Fruit fly (Drosophila melanogaster) whole organism, embryonic: ENCODE results near the gene Arp3.

Experiments
- Adf1 ChIP-seq: fragments of 200-800 bp; sonication (Bioruptor generic); IDR thresholded peaks from 2 replicates; pipeline ENCODE4 v1.3.6; 2022; ENCODE audit warnings: missing biosample characterization, missing genetic modification characterization
- Aef1 ChIP-seq: fragments of 200-800 bp; sonication (Bioruptor generic); IDR thresholded peaks from 3 replicates; pipeline ENCODE4 v1.3.6; 2022; ENCODE audit warnings: missing biosample characterization, missing genetic modification characterization
- Asciz ChIP-seq: fragments of 200-800 bp; sonication (Bioruptor generic); optimal IDR thresholded peaks from 2 replicates; lab custom pipeline; 2017; ENCODE audit warnings: missing biosample characterization, mild to moderate bottlenecking, missing genetic modification characterization, missing genetic modification reagents
- BtbVII ChIP-seq: fragments of 200-800 bp; sonication (Bioruptor generic); optimal IDR thresholded peaks from 3 replicates; lab custom pipeline; 2017; ENCODE audit warnings: missing biosample characterization, mild to moderate bottlenecking, missing genetic modification characterization
- CG10147 ChIP-seq: fragments of 200-800 bp; sonication (Bioruptor generic); optimal IDR thresholded peaks from 2 replicates; lab custom pipeline; 2019; ENCODE audit warnings: missing biosample characterization, mild to moderate bottlenecking, missing genetic modification characterization, moderate library complexity
- CG10267 ChIP-seq: fragments of 200-800 bp; sonication (Bioruptor generic); optimal IDR thresholded peaks from 2 replicates; lab custom pipeline; 2018; ENCODE audit warnings: missing biosample characterization, mild to moderate bottlenecking, missing genetic modification characterization, moderate library complexity
- CG11085 ChIP-seq: fragments of 200-800 bp; sonication (Bioruptor generic); IDR thresholded peaks from 2 replicates; pipeline ENCODE4 v1.3.6; 2022; ENCODE audit warnings: missing biosample characterization, missing genetic modification characterization
- CG12071 ChIP-seq: fragments of 200-800 bp; sonication (Bioruptor generic); optimal IDR thresholded peaks from 3 replicates; lab custom pipeline; 2018; ENCODE audit warnings: missing biosample characterization, mild to moderate bottlenecking, missing genetic modification characterization
- CG12104 ChIP-seq: fragments of 200-800 bp; sonication (Bioruptor generic); optimal IDR thresholded peaks from 3 replicates; lab custom pipeline; 2016; ENCODE audit warnings: missing biosample characterization, missing genetic modification characterization
- CG12219 ChIP-seq: fragments of 200-800 bp; sonication (Bioruptor generic); optimal IDR thresholded peaks from 3 replicates; lab custom pipeline; 2018; ENCODE audit warnings: missing biosample characterization, mild to moderate bottlenecking, missing genetic modification characterization
- CG12744 ChIP-seq: fragments of 200-800 bp; sonication (Bioruptor generic); optimal IDR thresholded peaks from 2 replicates; lab custom pipeline; 2016; ENCODE audit warnings: missing biosample characterization, missing genetic modification characterization
- CG15269 ChIP-seq: fragments of 200-800 bp; sonication (Bioruptor generic); optimal IDR thresholded peaks from 2 replicates; lab custom pipeline; 2018; ENCODE audit warnings: missing biosample characterization, mild to moderate bottlenecking, missing genetic modification characterization, moderate library complexity
- CG17912 ChIP-seq: fragments of 200-800 bp; sonication (Bioruptor generic); optimal IDR thresholded peaks from 2 replicates; lab custom pipeline; 2018; ENCODE audit warnings: missing biosample characterization, mild to moderate bottlenecking, missing genetic modification characterization
- CG2116 ChIP-seq: fragments of 200-800 bp; sonication (Bioruptor generic); optimal IDR thresholded peaks from 3 replicates; lab custom pipeline; 2018; ENCODE audit warnings: missing biosample characterization, mild to moderate bottlenecking, missing genetic modification characterization
- CG2129 ChIP-seq: fragments of 200-800 bp; sonication (Bioruptor generic); IDR thresholded peaks from 2 replicates; pipeline ENCODE4 v1.3.6; 2022; ENCODE audit warnings: missing biosample characterization, missing genetic modification characterization; ENCODE audit not compliant: partially characterized antibody
- CG2875 ChIP-seq: fragments of 200-800 bp; sonication (Bioruptor generic); optimal IDR thresholded peaks from 2 replicates; lab custom pipeline; 2017; ENCODE audit warnings: missing biosample characterization, mild to moderate bottlenecking, missing genetic modification characterization, missing genetic modification reagents
- CG31365 ChIP-seq: fragments of 200-800 bp; sonication (Bioruptor generic); optimal IDR thresholded peaks from 2 replicates; lab custom pipeline; 2018; ENCODE audit warnings: missing biosample characterization, mild to moderate bottlenecking, missing genetic modification characterization
- CG33557 ChIP-seq: fragments of 200-800 bp; sonication (Bioruptor generic); optimal IDR thresholded peaks from 2 replicates; lab custom pipeline; 2019; ENCODE audit warnings: missing biosample characterization, mild to moderate bottlenecking, missing genetic modification characterization, moderate library complexity
- CG4328 ChIP-seq: fragments of 200-800 bp; sonication (Bioruptor generic); optimal IDR thresholded peaks from 3 replicates; lab custom pipeline; 2017; ENCODE audit warnings: missing biosample characterization, missing genetic modification reagents, missing genetic modification characterization
- CkIIα-i1 ChIP-seq: fragments of 200-800 bp; sonication (Bioruptor generic); IDR thresholded peaks from 2 replicates; pipeline ENCODE4 v1.3.6; 2022; ENCODE audit warnings: missing biosample characterization, missing genetic modification characterization
- CrebB ChIP-seq: fragments of 200-800 bp; sonication (Bioruptor generic); optimal IDR thresholded peaks from 3 replicates; lab custom pipeline; 2018; ENCODE audit warnings: missing biosample characterization, mild to moderate bottlenecking, missing genetic modification characterization
- Dip2 ChIP-seq: fragments of 200-800 bp; sonication (Bioruptor generic); IDR thresholded peaks from 2 replicates; pipeline ENCODE4 v1.3.6; 2022; ENCODE audit warnings: missing biosample characterization, missing genetic modification characterization
- Doc3 ChIP-seq: fragments of 200-800 bp; sonication (Bioruptor generic); IDR thresholded peaks from 3 replicates; pipeline ENCODE4 v1.3.6; 2022; ENCODE audit warnings: missing biosample characterization, missing genetic modification characterization; ENCODE audit not compliant: partially characterized antibody
- Elba2 ChIP-seq: fragments of 200-800 bp; sonication (Bioruptor generic); optimal IDR thresholded peaks from 3 replicates; lab custom pipeline; 2016; ENCODE audit warnings: missing biosample characterization, missing genetic modification characterization
- Gug ChIP-seq: fragments of 200-800 bp; sonication (Bioruptor generic); IDR thresholded peaks from 4 replicates; pipeline ENCODE4 v1.3.6; 2022; ENCODE audit warnings: missing biosample characterization, missing genetic modification characterization
- Neu2 ChIP-seq: fragments of 200-800 bp; sonication (Bioruptor generic); optimal IDR thresholded peaks from 3 replicates; lab custom pipeline; 2016; ENCODE audit warnings: missing biosample characterization, missing genetic modification characterization, borderline replicate concordance
- Oaz ChIP-seq: fragments of 200-800 bp; sonication (Bioruptor generic); IDR thresholded peaks from 2 replicates; pipeline ENCODE4 v1.3.6; 2022; ENCODE audit warnings: missing biosample characterization, missing genetic modification characterization
- Ravus ChIP-seq: fragments of 200-800 bp; sonication (Bioruptor generic); IDR thresholded peaks from 2 replicates; pipeline ENCODE4 v1.3.6; 2022; ENCODE audit warnings: missing biosample characterization, missing genetic modification characterization
- Spps ChIP-seq: fragments of 200-800 bp; sonication (Bioruptor generic); optimal IDR thresholded peaks from 2 replicates; lab custom pipeline; 2018; ENCODE audit warnings: missing biosample characterization, mild to moderate bottlenecking, missing genetic modification characterization
- Xbp1 ChIP-seq: fragments of 200-800 bp; sonication (Bioruptor generic); optimal IDR thresholded peaks from 3 replicates; lab custom pipeline; 2016; ENCODE audit warnings: missing biosample characterization, mild to moderate bottlenecking, missing genetic modification characterization
- al ChIP-seq: fragments of 200-800 bp; sonication (Bioruptor generic); IDR thresholded peaks from 2 replicates; pipeline ENCODE4 v1.3.6; 2022; ENCODE audit warnings: missing biosample characterization, missing genetic modification characterization
- bbx ChIP-seq: fragments of 200-800 bp; sonication (Bioruptor generic); IDR thresholded peaks from 2 replicates; pipeline ENCODE4 v1.3.6; 2022; ENCODE audit warnings: missing biosample characterization, missing genetic modification characterization; ENCODE audit not compliant: partially characterized antibody
- cas ChIP-seq: fragments of 200-800 bp; sonication (Bioruptor generic); IDR thresholded peaks from 2 replicates; pipeline ENCODE4 v1.3.6; 2022; ENCODE audit warnings: missing biosample characterization, missing genetic modification characterization
- cwo ChIP-seq: fragments of 200-800 bp; sonication (Bioruptor generic); optimal IDR thresholded peaks from 3 replicates; lab custom pipeline; 2017; ENCODE audit warnings: missing biosample characterization, missing genetic modification characterization, mild to moderate bottlenecking, moderate library complexity, missing genetic modification reagents
- disco-r ChIP-seq: fragments of 200-800 bp; sonication (Bioruptor generic); optimal IDR thresholded peaks from 2 replicates; lab custom pipeline; 2016; ENCODE audit warnings: missing biosample characterization, missing genetic modification characterization
- eve ChIP-seq, 2 experiments: fragments of >200 bp; optimal IDR thresholded peaks; 2 replicates each; lab custom pipeline; 2017; ENCODE audit warnings: missing biosample characterization in 2 of 2, missing genetic modification characterization in 2 of 2
- ewg ChIP-seq: fragments of 200-800 bp; sonication (Bioruptor generic); optimal IDR thresholded peaks from 3 replicates; lab custom pipeline; 2017; ENCODE audit warnings: mild to moderate bottlenecking, missing biosample characterization, missing genetic modification reagents, missing genetic modification characterization
- fru ChIP-seq: fragments of >200 bp; optimal IDR thresholded peaks from 2 replicates; lab custom pipeline; 2017
- grau ChIP-seq: fragments of 200-800 bp; optimal IDR thresholded peaks from 3 replicates; lab custom pipeline; 2019; ENCODE audit warnings: missing biosample characterization, mild to moderate bottlenecking, missing genetic modification characterization, moderate library complexity
- hb ChIP-seq: fragments of 200-800 bp; sonication (Bioruptor generic); IDR thresholded peaks from 3 replicates; pipeline ENCODE4 v1.3.6; 2022; ENCODE audit warnings: missing biosample characterization, missing genetic modification characterization; ENCODE audit not compliant: partially characterized antibody
- hth ChIP-seq: fragments of >200 bp; optimal IDR thresholded peaks from 2 replicates; lab custom pipeline; 2017; ENCODE audit warnings: inconsistent platforms
- kay ChIP-seq: fragments of 200-800 bp; sonication (Bioruptor generic); optimal IDR thresholded peaks from 2 replicates; lab custom pipeline; 2016; ENCODE audit warnings: missing biosample characterization, missing genetic modification characterization
- maf-S ChIP-seq: fragments of 200-800 bp; sonication (Bioruptor generic); optimal IDR thresholded peaks from 2 replicates; lab custom pipeline; 2016; ENCODE audit warnings: missing biosample characterization, missing genetic modification characterization
- org-1 ChIP-seq: fragments of 200-800 bp; sonication (Bioruptor generic); optimal IDR thresholded peaks from 2 replicates; lab custom pipeline; 2017; ENCODE audit warnings: missing biosample characterization, missing genetic modification characterization
- phol ChIP-seq: fragments of 200-800 bp; sonication (Bioruptor generic); optimal IDR thresholded peaks from 3 replicates; lab custom pipeline; 2018; ENCODE audit warnings: missing biosample characterization, mild to moderate bottlenecking, missing genetic modification characterization, moderate library complexity
- pnt ChIP-seq: fragments of 200-800 bp; sonication (Bioruptor generic); optimal IDR thresholded peaks from 3 replicates; lab custom pipeline; 2016; ENCODE audit warnings: missing biosample characterization, missing genetic modification characterization
- slbo ChIP-seq: fragments of 200-800 bp; sonication (Bioruptor generic); IDR thresholded peaks from 2 replicates; pipeline ENCODE4 v1.3.6; 2022; ENCODE audit warnings: missing biosample characterization, missing genetic modification characterization
- slou ChIP-seq: fragments of 200-800 bp; sonication (Bioruptor generic); optimal IDR thresholded peaks from 3 replicates; lab custom pipeline; 2016; ENCODE audit warnings: missing biosample characterization, missing genetic modification characterization
- twi ChIP-seq: fragments of 200-800 bp; optimal IDR thresholded peaks from 2 replicates; lab custom pipeline; 2019; ENCODE audit warnings: missing biosample characterization, mild to moderate bottlenecking, missing genetic modification characterization, moderate library complexity
- unpg ChIP-seq: fragments of 200-800 bp; sonication (Bioruptor generic); optimal IDR thresholded peaks from 3 replicates; lab custom pipeline; 2018; ENCODE audit warnings: missing biosample characterization, mild to moderate bottlenecking, missing genetic modification characterization, moderate library complexity

The Arp3 gene

dm6 chr3L:8115864-8116528, at the start of gene Arp3, which contains the start of gene msk (continued):
- peak; percentile 61 for TF ChIP-seq cwo (GFP tag; lab: Kevin White, UChicago)
- TF ChIP-seq eve (GFP tag; optimal IDR thresholded peaks at IDR 0.05; lab: Kevin White, UChicago) = peak in 1 of 2 experiments; percentile 68
- TF ChIP-seq Adf1 (GFP tag; lab: Robert Waterston, UW) = peak; percentile 48
- TF ChIP-seq CG2116 = peak; percentile 97
- peak; percentile 79 for TF ChIP-seq CG17912 (GFP tag; lab: Kevin White, UChicago)
- no peak for TF ChIP-seq CG12071
- TF ChIP-seq CG15269 (tag; lab: Kevin White, UChicago) = no peak
- peak; percentile 81 for TF ChIP-seq CG10147 (GFP tag; lab: Kevin White, UChicago)
- peak; percentile 88 for TF ChIP-seq phol (tag; lab: Kevin White, UChicago)
- TF ChIP-seq Xbp1 (GFP tag; lab: Kevin White, UChicago) = peak; percentile 89
- TF ChIP-seq Gug (GFP tag; lab: Robert Waterston, UW) = peak; percentile 86
- TF ChIP-seq CkIIα-i1 (GFP tag; lab: Robert Waterston, UW) = no peak
- TF ChIP-seq CG33557 (GFP tag; lab: Kevin White, UChicago) = peak; percentile 56
- peak; percentile 76 for TF ChIP-seq CG11085
- TF ChIP-seq kay (GFP tag; lab: Kevin White, UChicago) = peak; percentile 98
- TF ChIP-seq CG2129 (GFP tag; lab: Robert Waterston, UW) = no peak
- TF ChIP-seq twi (tag; lab: Kevin White, UChicago) = peak; percentile 58
- TF ChIP-seq CG12219 (GFP tag; lab: Kevin White, UChicago) = peak; percentile 11
- peak; percentile 62 for TF ChIP-seq al (GFP tag; lab: Robert Waterston, UW)
- TF ChIP-seq CG12744 (GFP tag; lab: Kevin White, UChicago) = peak; percentile 71
- TF ChIP-seq Asciz = no peak
- peak; percentile 16 for TF ChIP-seq CG31365 (tag; lab: Kevin White, UChicago)
- TF ChIP-seq unpg (GFP tag; lab: Kevin White, UChicago) = peak; percentile 69
- TF ChIP-seq ewg = peak; percentile 60
- TF ChIP-seq Aef1 = peak; percentile 80
- TF ChIP-seq slou (GFP tag; lab: Kevin White, UChicago) = peak; percentile 66
- no peak for TF ChIP-seq CG2875
- peak; percentile 83 for TF ChIP-seq CG4328 (GFP tag; lab: Kevin White, UChicago)
- TF ChIP-seq hth (lab: Kevin White, UChicago) = no peak
- TF ChIP-seq grau = peak; percentile 75
- TF ChIP-seq org-1 (GFP tag; lab: Kevin White, UChicago) = peak; percentile 71
- no peak for TF ChIP-seq hb (GFP tag; lab: Robert Waterston, UW)
- TF ChIP-seq Elba2 (GFP tag; lab: Kevin White, UChicago) = peak; percentile 21
- peak; percentile 84 for TF ChIP-seq pnt (GFP tag; lab: Kevin White, UChicago)
- TF ChIP-seq Ravus (GFP tag; lab: Robert Waterston, UW) = no peak; the same call in 1 of the 2 replicates
- peak; percentile 40; the same call in 1 of the 2 replicates for TF ChIP-seq cas (GFP tag; lab: Robert Waterston, UW)
- TF ChIP-seq CrebB = peak; percentile 35
- TF ChIP-seq Spps (tag; lab: Kevin White, UChicago) = no peak
- peak; percentile 89 for TF ChIP-seq disco-r (GFP tag; lab: Kevin White, UChicago)
- TF ChIP-seq Neu2 (GFP tag; lab: Kevin White, UChicago) = peak; percentile 72
- TF ChIP-seq CG12104 (GFP tag; lab: Kevin White, UChicago) = peak; percentile 64
- no peak for TF ChIP-seq bbx (GFP tag; lab: Robert Waterston, UW)
- TF ChIP-seq Doc3 (GFP tag; lab: Robert Waterston, UW) = peak; percentile 35; the same call in 2 of the 3 replicates
- TF ChIP-seq Oaz (GFP tag; lab: Robert Waterston, UW) = 0 out of 2 replicates have a peak, but pooled peaks have one; percentile 37
- peak; percentile 88 for TF ChIP-seq slbo (GFP tag; lab: Robert Waterston, UW)
- TF ChIP-seq Dip2 (GFP tag; lab: Robert Waterston, UW) = no peak
- peak; percentile 99 for TF ChIP-seq CG10267 (tag; lab: Kevin White, UChicago)
- peak; percentile 50 for TF ChIP-seq BtbVII (GFP tag; lab: Kevin White, UChicago)
- no peak for TF ChIP-seq fru (lab: Kevin White, UChicago)
- TF ChIP-seq maf-S (GFP tag; lab: Kevin White, UChicago) = peak; percentile 86
